Fruit fly (Drosophila melanogaster) whole organism, prepupa: ENCODE results near the gene CG42375.

Source experiments
- CG10631 ChIP-seq: fragments of 200-800 bp; sonication (Bioruptor generic); optimal IDR thresholded peaks from 2 replicates; lab custom pipeline; 2016; ENCODE audit warnings: missing biosample characterization, missing genetic modification characterization
- CG11762 ChIP-seq: fragments of 200-800 bp; sonication (Bioruptor generic); optimal IDR thresholded peaks from 3 replicates; lab custom pipeline; 2016; ENCODE audit warnings: missing biosample characterization, missing genetic modification characterization; ENCODE audit not compliant: insufficient read depth
- CG11902 ChIP-seq: fragments of 200-800 bp; sonication (Bioruptor generic); optimal IDR thresholded peaks from 3 replicates; lab custom pipeline; 2016; ENCODE audit warnings: missing biosample characterization, missing genetic modification characterization
- CG15336 ChIP-seq: fragments of 200-800 bp; sonication (Bioruptor generic); IDR thresholded peaks from 2 replicates; pipeline ENCODE4 v1.3.6; 2022; ENCODE audit warnings: missing biosample characterization, missing genetic modification characterization
- CG31627 ChIP-seq: fragments of 200-800 bp; sonication (Bioruptor generic); optimal IDR thresholded peaks from 3 replicates; lab custom pipeline; 2016; ENCODE audit warnings: missing biosample characterization, missing genetic modification characterization
- CG32006 ChIP-seq: fragments of 200-800 bp; sonication (Bioruptor generic); optimal IDR thresholded peaks from 3 replicates; lab custom pipeline; 2017; ENCODE audit warnings: missing biosample characterization, mild to moderate bottlenecking, missing genetic modification characterization
- CG34406 ChIP-seq: fragments of 200-800 bp; sonication (Bioruptor generic); optimal IDR thresholded peaks from 3 replicates; lab custom pipeline; 2016; ENCODE audit warnings: missing biosample characterization, missing genetic modification characterization
- CG4318 ChIP-seq: fragments of 200-800 bp; sonication (Bioruptor generic); optimal IDR thresholded peaks from 3 replicates; lab custom pipeline; 2017; ENCODE audit warnings: missing biosample characterization, mild to moderate bottlenecking, missing genetic modification characterization
- CG6163 ChIP-seq: fragments of 200-800 bp; sonication (Bioruptor generic); IDR thresholded peaks from 3 replicates; pipeline ENCODE4 v1.3.6; 2022; ENCODE audit warnings: missing biosample characterization, missing genetic modification characterization
- CG6276 ChIP-seq: fragments of 200-800 bp; sonication (Bioruptor generic); optimal IDR thresholded peaks from 2 replicates; lab custom pipeline; 2017; ENCODE audit warnings: missing biosample characterization, mild to moderate bottlenecking, missing genetic modification characterization
- CG6792 ChIP-seq: fragments of 200-800 bp; sonication (Bioruptor generic); optimal IDR thresholded peaks from 3 replicates; lab custom pipeline; 2016; ENCODE audit warnings: missing biosample characterization, missing genetic modification characterization
- CG6854 ChIP-seq: fragments of 200-800 bp; sonication (Bioruptor generic); optimal IDR thresholded peaks from 2 replicates; lab custom pipeline; 2017; ENCODE audit warnings: missing biosample characterization, mild to moderate bottlenecking, missing genetic modification characterization
- CG7368 ChIP-seq: fragments of 200-800 bp; sonication (Bioruptor generic); optimal IDR thresholded peaks from 3 replicates; lab custom pipeline; 2016; ENCODE audit warnings: missing biosample characterization, missing genetic modification characterization
- CG8119 ChIP-seq: fragments of 200-800 bp; sonication (Bioruptor generic); IDR thresholded peaks from 3 replicates; pipeline ENCODE4 v1.3.6; 2022; ENCODE audit warnings: missing biosample characterization, missing genetic modification characterization
- CG8319 ChIP-seq: fragments of 200-800 bp; sonication (Bioruptor generic); optimal IDR thresholded peaks from 3 replicates; lab custom pipeline; 2016; ENCODE audit warnings: missing biosample characterization, missing genetic modification characterization
- CG8632 ChIP-seq: fragments of 200-800 bp; sonication (Bioruptor generic); optimal IDR thresholded peaks from 3 replicates; lab custom pipeline; 2016; ENCODE audit warnings: missing biosample characterization, missing genetic modification characterization
- CG9139 ChIP-seq: fragments of 200-800 bp; sonication (Bioruptor generic); optimal IDR thresholded peaks from 3 replicates; lab custom pipeline; 2017; ENCODE audit warnings: missing biosample characterization, mild to moderate bottlenecking, missing genetic modification characterization
- Eip78C ChIP-seq: fragments of 200-800 bp; sonication (Bioruptor generic); peaks from one replicate; lab custom pipeline; 2016; ENCODE audit warnings: missing biosample characterization, missing genetic modification characterization
- Eip93F ChIP-seq: fragments of 200-800 bp; sonication (Bioruptor generic); optimal IDR thresholded peaks from 2 replicates; lab custom pipeline; 2016; ENCODE audit warnings: missing biosample characterization, mild to moderate bottlenecking, missing genetic modification characterization
- Ets21C ChIP-seq: fragments of 200-800 bp; sonication (Bioruptor generic); optimal IDR thresholded peaks from 3 replicates; lab custom pipeline; 2016; ENCODE audit warnings: missing biosample characterization, missing genetic modification characterization
- Gug ChIP-seq: fragments of 200-800 bp; sonication (Bioruptor generic); IDR thresholded peaks from 2 replicates; pipeline ENCODE4 v1.3.6; 2022; ENCODE audit warnings: missing biosample characterization, missing genetic modification characterization
- Hr4 ChIP-seq: fragments of 200-800 bp; sonication (Bioruptor generic); optimal IDR thresholded peaks from 3 replicates; lab custom pipeline; 2016; ENCODE audit warnings: missing biosample characterization, missing genetic modification characterization
- Lpt ChIP-seq: fragments of 200-800 bp; sonication (Bioruptor generic); optimal IDR thresholded peaks from 3 replicates; lab custom pipeline; 2016; ENCODE audit warnings: missing biosample characterization, missing genetic modification characterization
- OdsH ChIP-seq: fragments of 200-800 bp; sonication (Bioruptor generic); optimal IDR thresholded peaks from 3 replicates; lab custom pipeline; 2016; ENCODE audit warnings: missing biosample characterization, missing genetic modification characterization
- Smox ChIP-seq: fragments of 200-800 bp; sonication (Bioruptor generic); optimal IDR thresholded peaks from 3 replicates; lab custom pipeline; 2016; ENCODE audit warnings: missing biosample characterization, missing genetic modification characterization
- Sox102F ChIP-seq: fragments of 200-800 bp; sonication (Bioruptor generic); optimal IDR thresholded peaks from 2 replicates; lab custom pipeline; 2016; ENCODE audit warnings: missing biosample characterization, mild to moderate bottlenecking, missing genetic modification characterization
- Sox14 ChIP-seq: fragments of 200-800 bp; sonication (Bioruptor generic); optimal IDR thresholded peaks from 3 replicates; lab custom pipeline; 2016; ENCODE audit warnings: missing biosample characterization, missing genetic modification characterization
- Sox15 ChIP-seq: fragments of 200-800 bp; sonication (Bioruptor generic); optimal IDR thresholded peaks from 3 replicates; lab custom pipeline; 2016; ENCODE audit warnings: missing biosample characterization, missing genetic modification characterization
- acj6 ChIP-seq: fragments of 200-800 bp; sonication (Bioruptor generic); optimal IDR thresholded peaks from 3 replicates; lab custom pipeline; 2016; ENCODE audit warnings: missing biosample characterization, missing genetic modification characterization
- cyc ChIP-seq: fragments of 200-800 bp; sonication (Bioruptor generic); optimal IDR thresholded peaks from 3 replicates; lab custom pipeline; 2016; ENCODE audit warnings: missing biosample characterization, missing genetic modification characterization
- dac ChIP-seq: fragments of 200-800 bp; sonication (Bioruptor generic); optimal IDR thresholded peaks from 2 replicates; lab custom pipeline; 2017; ENCODE audit warnings: missing biosample characterization, mild to moderate bottlenecking, missing genetic modification characterization
- dsx ChIP-seq: fragments of 200-800 bp; optimal IDR thresholded peaks from 3 replicates; lab custom pipeline; 2019; ENCODE audit warnings: missing biosample characterization, mild to moderate bottlenecking, missing genetic modification characterization, moderate library complexity; ENCODE audit not compliant: poor library complexity, severe bottlenecking
- eg ChIP-seq: fragments of 200-800 bp; sonication (Bioruptor generic); IDR thresholded peaks from 3 replicates; pipeline ENCODE4 v1.3.6; 2022; ENCODE audit warnings: missing biosample characterization, missing genetic modification characterization
- esn ChIP-seq: fragments of 200-800 bp; sonication (Bioruptor generic); optimal IDR thresholded peaks from 2 replicates; lab custom pipeline; 2016; ENCODE audit warnings: missing biosample characterization, mild to moderate bottlenecking, missing genetic modification characterization, moderate library complexity
- fd59A ChIP-seq: fragments of 200-800 bp; sonication (Bioruptor generic); optimal IDR thresholded peaks from 2 replicates; lab custom pipeline; 2017; ENCODE audit warnings: missing biosample characterization, mild to moderate bottlenecking, missing genetic modification characterization, missing genetic modification reagents
- lz ChIP-seq: fragments of 200-800 bp; sonication (Bioruptor generic); optimal IDR thresholded peaks from 3 replicates; lab custom pipeline; 2016; ENCODE audit warnings: missing biosample characterization, missing genetic modification characterization
- pdm3 ChIP-seq: fragments of 200-800 bp; sonication (Bioruptor generic); optimal IDR thresholded peaks from 3 replicates; lab custom pipeline; 2016; ENCODE audit warnings: missing biosample characterization, missing genetic modification characterization
- salr ChIP-seq, 2 experiments: fragments of 200-800 bp; sonication (Bioruptor generic); optimal IDR thresholded peaks; 3 replicates each; lab custom pipeline; 2016 to 2018; ENCODE audit warnings: missing biosample characterization in 2 of 2, missing genetic modification characterization in 2 of 2, mild to moderate bottlenecking in 1 of 2
- svp ChIP-seq: fragments of 200-800 bp; sonication (Bioruptor generic); peaks from one replicate; lab custom pipeline; 2016; ENCODE audit warnings: missing biosample characterization, missing genetic modification characterization
- topi ChIP-seq: fragments of 200-800 bp; sonication (Bioruptor generic); optimal IDR thresholded peaks from 3 replicates; lab custom pipeline; 2016; ENCODE audit warnings: missing biosample characterization, missing genetic modification characterization
- vri ChIP-seq: fragments of 200-800 bp; sonication (Bioruptor generic); optimal IDR thresholded peaks from 3 replicates; lab custom pipeline; 2016; ENCODE audit warnings: missing biosample characterization, mild to moderate bottlenecking, missing genetic modification characterization

CG42375 gene

dm6 chr3R:13788672-13789071, 9.2 kb downstream of the CG42375 start:
- TF ChIP-seq vri (GFP tag; lab: Kevin White, UChicago) (no peak), CG9139 (no peak), OdsH (GFP tag; lab: Kevin White, UChicago) (no peak), CG7368 (GFP tag; lab: Kevin White, UChicago) (no peak), Lpt (no peak), CG6163 (GFP tag; lab: Robert Waterston, UW) (no peak), Sox14 (no peak)
- TF ChIP-seq, all 60 proteins: peak for 0

dm6 chr3R:13789617-13790277, 10.3 kb downstream of the CG42375 start:
- TF ChIP-seq CG11902 (GFP tag; lab: Kevin White, UChicago) = no peak
- no peak for TF ChIP-seq CG7368 (GFP tag; lab: Kevin White, UChicago)
- no peak for TF ChIP-seq vri (GFP tag; lab: Kevin White, UChicago)
- TF ChIP-seq CG6276 (GFP tag; lab: Kevin White, UChicago) = no peak
- TF ChIP-seq CG6792 (GFP tag; lab: Kevin White, UChicago) = no peak
- TF ChIP-seq svp = peak; percentile 54
- no peak for TF ChIP-seq cyc
- TF ChIP-seq Eip78C (GFP tag; lab: Kevin White, UChicago) = peak; percentile 34
- peak; percentile 10 for TF ChIP-seq CG6854 (GFP tag; lab: Kevin White, UChicago)

- no peak for TF ChIP-seq CG6276 (GFP tag; lab: Kevin White, UChicago)
- peak; percentile 90 for TF ChIP-seq svp
- 0 out of 2 replicates have a peak, but pooled peaks have one; percentile 5 for TF ChIP-seq CG15336
- TF ChIP-seq Eip78C (GFP tag; lab: Kevin White, UChicago) = peak; percentile 67
- no peak for TF ChIP-seq CG11762
- no peak for TF ChIP-seq vri (GFP tag; lab: Kevin White, UChicago)
- TF ChIP-seq, all 60 proteins: peak for 3
Observed at dm6 chr3R:13790820-13791219, 11.4 kb downstream of the CG42375 start.

DNA sequence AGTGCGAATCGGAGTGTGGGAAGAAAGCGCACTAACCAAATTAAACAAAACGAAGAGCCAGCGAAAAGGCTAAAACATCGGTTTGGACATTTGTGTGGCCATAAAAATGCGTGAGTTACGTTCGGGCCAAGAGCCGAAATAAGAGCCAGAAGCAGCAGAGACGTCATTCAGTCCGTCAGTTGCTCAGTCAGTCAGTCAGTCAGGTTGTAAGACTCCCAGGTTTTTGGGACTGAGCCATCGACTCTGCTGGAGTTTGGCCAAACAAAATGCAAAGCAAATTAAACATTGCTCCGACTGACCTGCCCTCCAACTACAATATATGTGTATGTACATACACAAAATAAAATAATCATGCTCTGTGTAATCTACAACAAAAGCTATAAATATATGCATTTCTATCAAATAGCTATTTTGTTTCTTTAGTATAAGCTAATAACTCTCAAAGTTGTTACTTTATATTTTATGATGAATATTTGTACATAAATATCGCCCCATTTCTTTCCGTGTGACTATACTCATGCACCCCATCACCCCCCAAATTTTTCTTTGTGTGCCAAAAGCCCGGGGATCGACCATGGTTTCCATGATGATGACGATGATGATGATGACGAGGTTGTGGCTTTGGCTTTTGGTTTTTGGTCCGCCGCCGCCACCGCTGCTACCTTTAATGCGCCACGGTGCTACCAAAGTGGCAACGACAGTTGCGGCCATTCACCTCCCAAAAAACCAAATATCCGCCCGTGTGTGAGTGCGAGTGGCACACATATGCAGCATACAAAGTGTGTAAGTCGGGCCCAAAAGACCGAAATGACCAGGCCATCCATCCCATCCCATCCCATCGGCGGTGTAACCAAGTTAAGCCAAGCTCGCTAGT, 13.9 kb downstream of the CG42375 start:
- TF ChIP-seq Eip78C (GFP tag; lab: Kevin White, UChicago) = peak; percentile 91
- peak; percentile 77 for TF ChIP-seq acj6
- no peak for TF ChIP-seq Lpt
- TF ChIP-seq CG9139 = no peak
- peak; percentile 90 for TF ChIP-seq CG31627 (GFP tag; lab: Kevin White, UChicago)
- TF ChIP-seq CG8319 = peak; percentile 32
- TF ChIP-seq Eip93F (GFP tag; lab: Kevin White, UChicago) = peak; percentile 70
- TF ChIP-seq CG32006 (GFP tag; lab: Kevin White, UChicago) = peak; percentile 25
- TF ChIP-seq Gug = no peak
- peak; percentile 15 for TF ChIP-seq CG11762
- TF ChIP-seq Smox = peak; percentile 88
- peak; percentile 49 for TF ChIP-seq Hr4 (GFP tag; lab: Kevin White, UChicago)
- TF ChIP-seq CG4318 (GFP tag; lab: Kevin White, UChicago) = no peak
- TF ChIP-seq vri (GFP tag; lab: Kevin White, UChicago) = peak; percentile 10
- peak; percentile 64 for TF ChIP-seq pdm3 (GFP tag; lab: Kevin White, UChicago)
- peak; percentile 72 for TF ChIP-seq CG6792 (GFP tag; lab: Kevin White, UChicago)
- TF ChIP-seq salr (GFP tag; optimal IDR thresholded peaks at IDR 0.05; lab: Kevin White, UChicago) = no peak
- peak; percentile 84 for TF ChIP-seq Ets21C (GFP tag; lab: Kevin White, UChicago)
- TF ChIP-seq CG8119 (GFP tag; lab: Robert Waterston, UW) = peak; percentile 46; the same call in 2 of the 3 replicates
- TF ChIP-seq dac (GFP tag; lab: Kevin White, UChicago) = no peak
- TF ChIP-seq topi (GFP tag; lab: Kevin White, UChicago) = peak; percentile 88
- TF ChIP-seq CG34406 (GFP tag; lab: Kevin White, UChicago) = peak; percentile 55
- peak; percentile 47 for TF ChIP-seq Sox15 (GFP tag; lab: Kevin White, UChicago)
- peak; percentile 63 for TF ChIP-seq OdsH (GFP tag; lab: Kevin White, UChicago)
- TF ChIP-seq lz (GFP tag; lab: Kevin White, UChicago) = peak; percentile 89
- no peak for TF ChIP-seq dsx (GFP tag; lab: Kevin White, UChicago)
- TF ChIP-seq CG6276 (GFP tag; lab: Kevin White, UChicago) = no peak
- TF ChIP-seq esn (GFP tag; lab: Kevin White, UChicago) = peak; percentile 92
- TF ChIP-seq CG8632 (GFP tag; lab: Kevin White, UChicago) = peak; percentile 43
- TF ChIP-seq CG6854 (GFP tag; lab: Kevin White, UChicago) = no peak
- TF ChIP-seq CG6163 (GFP tag; lab: Robert Waterston, UW) = 0 out of 3 replicates have a peak, but pooled peaks have one; percentile 53
- TF ChIP-seq fd59A (GFP tag; lab: Kevin White, UChicago) = no peak
- TF ChIP-seq Sox102F (GFP tag; lab: Kevin White, UChicago) = peak; percentile 90
- TF ChIP-seq eg (GFP tag; lab: Robert Waterston, UW) = peak; percentile 34; the same call in 1 of the 3 replicates
- peak; percentile 56 for TF ChIP-seq CG10631 (GFP tag; lab: Kevin White, UChicago)
